Fruit fly (Drosophila melanogaster) S2 (cell line): Measurements from ENCODE around the gene CG14459.

Experiments used
- CG8478 ChIP-seq: fragments of >200 bp; optimal IDR thresholded peaks from 2 replicates; lab custom pipeline; 2018
- CTCF ChIP-seq, 2 experiments: fragments of >200 bp; optimal IDR thresholded peaks; 2 replicates each; lab custom pipeline; 2018

- TF ChIP-seq CG8478 (lab: Kevin White, UChicago) (no peak), CTCF (optimal IDR thresholded peaks at IDR 0.05; lab: Kevin White, UChicago) (no peak)
Measured at dm6 chr3L:22589135-22589534, 48.6 kb downstream of the CG14459 start.
